Worm (Caenorhabditis elegans): ENCODE results near the gene nep-22.

DNA sequence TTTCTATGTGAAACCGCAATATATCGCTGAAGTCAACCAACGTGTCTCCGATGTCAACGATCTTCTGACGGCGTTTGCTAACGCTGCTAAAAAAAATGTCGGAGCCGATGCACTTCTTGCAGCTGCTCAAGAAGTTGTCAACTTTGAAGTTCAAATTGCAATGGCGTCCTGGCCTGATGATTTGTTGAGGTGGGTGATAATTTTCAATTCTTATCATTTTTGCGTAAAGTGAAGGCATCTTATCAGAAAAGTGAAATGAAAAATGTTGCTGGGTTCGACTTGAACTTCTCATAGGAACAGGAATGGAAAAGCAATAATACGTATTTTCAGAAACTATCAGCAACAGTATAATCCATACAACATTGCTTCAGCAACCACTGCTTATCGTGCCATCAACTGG lies 1.9 kb downstream of the nep-22 start:
- TF ChIP-seq pha-4 (tag; optimal IDR thresholded peaks at IDR 0.05) (no peak), B0261.1 (tag; optimal IDR thresholded peaks at IDR 0.05) (no peak), ama-1 (optimal IDR thresholded peaks at IDR 0.05) (no peak), ama-1 (GFP tag; optimal IDR thresholded peaks at IDR 0.05) (no peak), unc-130 (GFP tag; optimal IDR thresholded peaks at IDR 0.05) (no peak), nfya-1 (tag; optimal IDR thresholded peaks at IDR 0.05; ENCODE audit: borderline replicate concordance, insufficient read depth) (no peak), Y95B8A.8 (GFP tag; IDR thresholded peaks at IDR 0.05) (no peak), F57C9.4 (tag; optimal IDR thresholded peaks at IDR 0.05) (no peak), ceh-100 (GFP tag; IDR thresholded peaks at IDR 0.05) (no peak), xnd-1 (tag; optimal IDR thresholded peaks at IDR 0.05) (no peak), aptf-3 (GFP tag; IDR thresholded peaks at IDR 0.05) (no peak)
